Comparison of ENCODE assay signal across 1 fruit fly cellular context in the genomic region with DNA sequence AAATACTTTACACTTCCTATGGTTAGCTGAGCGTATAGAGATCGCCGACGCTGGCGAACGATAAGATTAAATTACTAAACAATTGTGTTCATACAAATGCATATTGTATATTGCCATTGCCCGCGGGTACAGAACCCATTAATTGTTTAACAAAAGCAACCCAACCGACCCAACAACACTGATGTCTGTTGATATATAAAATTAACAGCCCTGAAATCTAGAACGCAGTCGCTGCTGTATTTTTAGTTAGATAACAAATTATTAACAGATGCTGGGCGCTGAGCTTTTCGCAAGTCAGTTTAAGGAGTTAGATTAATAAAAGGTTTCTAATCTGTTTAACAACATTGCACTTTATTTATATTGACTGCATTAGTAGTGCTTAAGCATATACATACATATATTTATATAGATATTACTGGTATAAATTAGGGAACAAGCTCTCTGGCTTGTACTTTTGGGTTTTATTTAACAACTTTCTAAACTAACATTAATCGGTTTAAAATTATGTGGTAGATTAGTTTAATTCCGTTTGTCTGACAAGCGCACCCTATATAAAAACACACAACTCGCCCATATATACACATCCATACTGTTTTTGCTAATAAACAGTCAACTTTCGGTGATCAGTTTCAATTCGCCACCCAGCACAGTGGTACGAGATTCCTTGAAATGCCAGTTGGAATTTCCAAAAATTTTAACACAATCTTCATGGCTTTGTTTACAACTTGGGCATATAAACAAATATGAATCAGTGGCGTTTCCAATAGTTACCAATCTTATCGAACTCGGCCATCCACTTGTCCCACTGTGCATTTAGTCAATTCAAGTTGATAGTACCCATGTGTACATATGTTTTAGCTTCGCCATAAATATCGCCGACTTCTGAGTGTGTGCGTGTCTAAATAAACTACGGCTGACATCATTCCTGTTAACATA.
TF ChIP-seq lines count a peak whose summit lies in the region.

No protein-coding gene starts in this region.

TF ChIP-seq in whole organism, embryonic, 481 proteins besides CTCF, POLR2A, EP300 and RAD21 (continued from another document):
- TF ChIP-seq tll (GFP tag; optimal IDR thresholded peaks at IDR 0.05; lab: Kevin White, UChicago) (no peak), CG2712 (tag; optimal IDR thresholded peaks at IDR 0.05; lab: Kevin White, UChicago) (peak; percentile 81), Fer3 (tag; optimal IDR thresholded peaks at IDR 0.05; lab: Kevin White, UChicago) (peak; percentile 95), slbo (GFP tag; IDR thresholded peaks at IDR 0.05; lab: Robert Waterston, UW) (peak; percentile 93), otp (GFP tag; IDR thresholded peaks at IDR 0.05; lab: Robert Waterston, UW) (peak; percentile 85), pros (GFP tag; optimal IDR thresholded peaks at IDR 0.05; lab: Kevin White, UChicago) (no peak), CG8388 (GFP tag; optimal IDR thresholded peaks at IDR 0.05; lab: Kevin White, UChicago) (no peak), ato (GFP tag; IDR thresholded peaks at IDR 0.05; lab: Robert Waterston, UW; ENCODE audit: partially characterized antibody) (no peak), CG17612 (GFP tag; IDR thresholded peaks at IDR 0.05; lab: Robert Waterston, UW) (peak; percentile 77), gcm (GFP tag; optimal IDR thresholded peaks at IDR 0.05; lab: Kevin White, UChicago) (peak; percentile 43), CG3838 (GFP tag; optimal IDR thresholded peaks at IDR 0.05; lab: Kevin White, UChicago) (peak; percentile 19), MESR4 (GFP tag; optimal IDR thresholded peaks at IDR 0.05; lab: Kevin White, UChicago) (peak; percentile 10), CG17186 (GFP tag; optimal IDR thresholded peaks at IDR 0.05; lab: Kevin White, UChicago) (peak; percentile 20), dysf (GFP tag; IDR thresholded peaks at IDR 0.05; lab: Robert Waterston, UW) (peak; percentile 95), sd (tag; optimal IDR thresholded peaks at IDR 0.05; lab: Kevin White, UChicago) (peak; percentile 85), Eip74EF (GFP tag; optimal IDR thresholded peaks at IDR 0.05; lab: Kevin White, UChicago) (peak in 1 of 2 experiments; percentile 65), kni (GFP tag; optimal IDR thresholded peaks at IDR 0.05; lab: Kevin White, UChicago) (no peak), Atf6 (GFP tag; IDR thresholded peaks at IDR 0.05; lab: Robert Waterston, UW) (peak; percentile 87), gce (GFP tag; IDR thresholded peaks at IDR 0.05; lab: Robert Waterston, UW) (peak; percentile 82; the same call in 2 of the 3 replicates), CG1647 (GFP tag; optimal IDR thresholded peaks at IDR 0.05; lab: Kevin White, UChicago) (peak; percentile 94), CG10959 (GFP tag; IDR thresholded peaks at IDR 0.05; lab: Robert Waterston, UW) (peak; percentile 78), knrl (GFP tag; IDR thresholded peaks at IDR 0.05; lab: Robert Waterston, UW; ENCODE audit: partially characterized antibody) (peak; percentile 21; the same call in 1 of the 3 replicates), HmgD (GFP tag; optimal IDR thresholded peaks at IDR 0.05; lab: Kevin White, UChicago) (peak; percentile 91), BEAF-32 (GFP tag; optimal IDR thresholded peaks at IDR 0.05; lab: Kevin White, UChicago) (no peak), tna (GFP tag; IDR thresholded peaks at IDR 0.05; lab: Robert Waterston, UW; ENCODE audit: partially characterized antibody) (peak; percentile 30; the same call in 1 of the 2 replicates), Hr3 (GFP tag; optimal IDR thresholded peaks at IDR 0.05; lab: Kevin White, UChicago) (peak; percentile 64), CG14050 (GFP tag; IDR thresholded peaks at IDR 0.05; lab: Robert Waterston, UW) (peak; percentile 56), CG1792 (GFP tag; optimal IDR thresholded peaks at IDR 0.05; lab: Kevin White, UChicago) (peak; percentile 93), Atf-2 (GFP tag; optimal IDR thresholded peaks at IDR 0.05; lab: Kevin White, UChicago) (peak; percentile 77), CG5953 (GFP tag; IDR thresholded peaks at IDR 0.05; lab: Robert Waterston, UW) (peak; percentile 77), CG10431 (GFP tag; optimal IDR thresholded peaks at IDR 0.05; lab: Kevin White, UChicago) (no peak)
